Fruit fly (Drosophila melanogaster): ENCODE measurements around the gene CG43155.

- no peak for TF ChIP-seq CrebB (tag; optimal IDR thresholded peaks at IDR 0.05)
- no peak for TF ChIP-seq Jarid2 (GFP tag; optimal IDR thresholded peaks at IDR 0.05)
- TF ChIP-seq trh (GFP tag; optimal IDR thresholded peaks at IDR 0.05) = no peak
- no peak for TF ChIP-seq CkIIα-i1 (GFP tag; IDR thresholded peaks at IDR 0.05)
- no peak for TF ChIP-seq fd102C (GFP tag; optimal IDR thresholded peaks at IDR 0.05)
- TF ChIP-seq CG8478 (optimal IDR thresholded peaks at IDR 0.05) = no peak
- TF ChIP-seq CG10147 (GFP tag; optimal IDR thresholded peaks at IDR 0.05) = no peak
- no peak for TF ChIP-seq tgo (GFP tag; IDR thresholded peaks at IDR 0.05)
- TF ChIP-seq CG3281 (GFP tag; optimal IDR thresholded peaks at IDR 0.05) = no peak
These were observed 37.1 kb upstream of the CG43155 start, which contains the start of gene Gs2 for dm6 chrX:11422532-11422931.
